Fruit fly (Drosophila melanogaster) whole organism, wandering third instar larva: Measurements from ENCODE around the gene CG32985.

Experiments used
- Abd-B ChIP-seq: fragments of >200 bp; optimal IDR thresholded peaks from 2 replicates; lab custom pipeline; 2017; ENCODE audit warnings: missing biosample characterization, missing genetic modification characterization
- CG9705 ChIP-seq: fragments of 200-800 bp; sonication (Bioruptor generic); optimal IDR thresholded peaks from 2 replicates; lab custom pipeline; 2018; ENCODE audit warnings: missing biosample characterization, mild to moderate bottlenecking, missing genetic modification characterization
- CrebA ChIP-seq: fragments of 200-800 bp; sonication (Bioruptor generic); optimal IDR thresholded peaks from 2 replicates; lab custom pipeline; 2016; ENCODE audit warnings: missing biosample characterization, mild to moderate bottlenecking, missing genetic modification characterization, borderline replicate concordance
- Dfd ChIP-seq: fragments of >200 bp; optimal IDR thresholded peaks from 2 replicates; lab custom pipeline; 2017; ENCODE audit warnings: missing biosample characterization, missing genetic modification characterization
- Dif ChIP-seq: fragments of 200-275, 200-300 bp; sonication (Bioruptor generic); optimal IDR thresholded peaks from 2 replicates; lab custom pipeline; 2018; ENCODE audit warnings: missing biosample characterization, missing genetic modification characterization; ENCODE audit not compliant: partially characterized antibody
- GATAd ChIP-seq: sonication (Bioruptor generic); optimal IDR thresholded peaks from 2 replicates; lab custom pipeline; 2016; ENCODE audit warnings: missing biosample characterization, missing genetic modification characterization
- HLH106 ChIP-seq: fragments of 200-800 bp; optimal IDR thresholded peaks from 3 replicates; lab custom pipeline; 2019; ENCODE audit warnings: missing biosample characterization, mild to moderate bottlenecking, missing genetic modification characterization, moderate library complexity
- Hnf4 ChIP-seq: fragments of 200-800 bp; sonication (Bioruptor generic); optimal IDR thresholded peaks from 2 replicates; lab custom pipeline; 2016; ENCODE audit warnings: missing biosample characterization, mild to moderate bottlenecking, missing genetic modification characterization
- Hr78 ChIP-seq: fragments of >200 bp; optimal IDR thresholded peaks from 2 replicates; lab custom pipeline; 2017; ENCODE audit warnings: missing biosample characterization, missing genetic modification characterization
- Hr83 ChIP-seq: fragments of 200-300 bp; sonication (Bioruptor generic); optimal IDR thresholded peaks from 2 replicates; lab custom pipeline; 2016; ENCODE audit warnings: missing biosample characterization, mild to moderate bottlenecking, missing genetic modification characterization, moderate library complexity; ENCODE audit not compliant: poor library complexity, severe bottlenecking
- Jra ChIP-seq: sonication (Bioruptor generic); optimal IDR thresholded peaks from 2 replicates; lab custom pipeline; 2016; ENCODE audit warnings: missing biosample characterization, missing genetic modification characterization
- Mio ChIP-seq: sonication (Bioruptor generic); optimal IDR thresholded peaks from 2 replicates; lab custom pipeline; 2016; ENCODE audit warnings: missing biosample characterization, missing genetic modification characterization
- Myc ChIP-seq: fragments of >200 bp; optimal IDR thresholded peaks from 2 replicates; lab custom pipeline; 2017
- N ChIP-seq: fragments of >200 bp; optimal IDR thresholded peaks from 2 replicates; lab custom pipeline; 2018; ENCODE audit warnings: missing biosample characterization, missing external identifiers, missing genetic modification characterization
- OdsH ChIP-seq: fragments of 200-800 bp; sonication (Bioruptor generic); optimal IDR thresholded peaks from 2 replicates; lab custom pipeline; 2016; ENCODE audit warnings: missing biosample characterization, mild to moderate bottlenecking, missing genetic modification characterization
- Rel ChIP-seq, 2 experiments: fragments of 200-800 bp; sonication (Bioruptor generic) in 1 of 2; optimal IDR thresholded peaks; 2 replicates in 1 of 2; 3 replicates in 1 of 2; lab custom pipeline; 2016 to 2019; ENCODE audit warnings: mild to moderate bottlenecking in 2 of 2, missing biosample characterization in 2 of 2, missing genetic modification characterization in 2 of 2, moderate library complexity in 1 of 2
- Sp1 ChIP-seq: fragments of 200-800 bp; sonication (Bioruptor generic); optimal IDR thresholded peaks from 3 replicates; lab custom pipeline; 2019; ENCODE audit warnings: missing biosample characterization, mild to moderate bottlenecking, missing genetic modification characterization, moderate library complexity
- Vsx2 ChIP-seq: fragments of 200-300, 225-300 bp; sonication (Bioruptor generic); optimal IDR thresholded peaks from 2 replicates; lab custom pipeline; 2018; ENCODE audit warnings: missing biosample characterization, missing genetic modification characterization; ENCODE audit not compliant: partially characterized antibody
- br ChIP-seq: fragments of 200-800 bp; sonication (Bioruptor generic); optimal IDR thresholded peaks from 2 replicates; lab custom pipeline; 2016; ENCODE audit warnings: missing biosample characterization, missing genetic modification characterization
- brk ChIP-seq: fragments of 200-800 bp; sonication (Bioruptor generic); optimal IDR thresholded peaks from 2 replicates; lab custom pipeline; 2016; ENCODE audit warnings: missing biosample characterization, mild to moderate bottlenecking, missing genetic modification characterization
- dl ChIP-seq, 2 experiments: fragments of 175-275, 200-275 bp in 1 of 2; fragments of 200-275 bp in 1 of 2; sonication (Bioruptor generic); optimal IDR thresholded peaks; lab custom pipeline; 2018; ENCODE audit warnings: mild to moderate bottlenecking in 2 of 2, missing biosample characterization in 2 of 2, missing genetic modification characterization in 2 of 2, moderate library complexity in 2 of 2; ENCODE audit not compliant: partially characterized antibody in 2 of 2, insufficient read depth in 1 of 2
- dmrt93B ChIP-seq: fragments of 200-800 bp; sonication (Bioruptor generic); optimal IDR thresholded peaks from 2 replicates; lab custom pipeline; 2018; ENCODE audit warnings: missing biosample characterization, mild to moderate bottlenecking, missing genetic modification characterization
- dsf ChIP-seq: sonication (Bioruptor generic); optimal IDR thresholded peaks from 2 replicates; lab custom pipeline; 2016; ENCODE audit warnings: missing biosample characterization, missing genetic modification characterization, borderline replicate concordance
- ey ChIP-seq: fragments of 200-800 bp; sonication (Bioruptor generic); optimal IDR thresholded peaks from 2 replicates; lab custom pipeline; 2016; ENCODE audit warnings: missing biosample characterization, missing genetic modification characterization
- foxo ChIP-seq, 2 experiments: fragments of 200-800 bp; sonication (Bioruptor generic); optimal IDR thresholded peaks; 2 replicates in 1 of 2; 3 replicates in 1 of 2; lab custom pipeline; 2016 to 2017; ENCODE audit warnings: missing biosample characterization in 2 of 2, missing genetic modification characterization in 2 of 2
- fru ChIP-seq: fragments of 200-800 bp; sonication (Bioruptor generic); optimal IDR thresholded peaks from 3 replicates; lab custom pipeline; 2016; ENCODE audit warnings: missing biosample characterization, mild to moderate bottlenecking, missing genetic modification characterization
- h ChIP-seq: fragments of 200-800 bp; sonication (Bioruptor generic); optimal IDR thresholded peaks from 3 replicates; lab custom pipeline; 2016; ENCODE audit warnings: missing biosample characterization, mild to moderate bottlenecking, missing genetic modification characterization
- psq ChIP-seq: fragments of 200-800 bp; sonication (Bioruptor generic); optimal IDR thresholded peaks from 3 replicates; lab custom pipeline; 2017; ENCODE audit warnings: missing biosample characterization, mild to moderate bottlenecking, missing genetic modification characterization, moderate library complexity
- rgr ChIP-seq: fragments of 200-800 bp; sonication (Bioruptor generic); optimal IDR thresholded peaks from 3 replicates; lab custom pipeline; 2016; ENCODE audit warnings: missing biosample characterization, mild to moderate bottlenecking, missing genetic modification characterization
- sage ChIP-seq: fragments of 200-800 bp; sonication (Bioruptor generic); optimal IDR thresholded peaks from 2 replicates; lab custom pipeline; 2016; ENCODE audit warnings: missing biosample characterization, mild to moderate bottlenecking, missing genetic modification characterization
- sv ChIP-seq: fragments of 200-800 bp; sonication (Bioruptor generic); optimal IDR thresholded peaks from 3 replicates; lab custom pipeline; 2016; ENCODE audit warnings: missing biosample characterization, missing genetic modification characterization
- tai ChIP-seq: sonication (Bioruptor generic); optimal IDR thresholded peaks from 2 replicates; lab custom pipeline; 2016; ENCODE audit warnings: missing biosample characterization, missing genetic modification characterization
- woc ChIP-seq: sonication (Bioruptor generic); optimal IDR thresholded peaks from 2 replicates; lab custom pipeline; 2016; ENCODE audit warnings: missing biosample characterization, mild to moderate bottlenecking, missing genetic modification characterization

Gene CG32985

dm6 chr2L:8997285-8997684 lies 35.0 kb downstream of the CG32985 start, which contains the start of the genes alien and CG18661:
TSS of gene alien (minus strand) at chr2L:8997379.
TSS of gene CG18661 (plus strand) at chr2L:8997605.
- no peak for TF ChIP-seq N (GFP tag; lab: Kevin White, UChicago)
- TF ChIP-seq rgr (GFP tag; lab: Kevin White, UChicago) = peak; percentile 62
- TF ChIP-seq sage = no peak
- TF ChIP-seq Dfd (GFP tag; lab: Kevin White, UChicago) = no peak
- peak; percentile 73 for TF ChIP-seq woc (GFP tag; lab: Kevin White, UChicago)
- no peak for TF ChIP-seq Mio (GFP tag; lab: Kevin White, UChicago)
- peak; percentile 73 for TF ChIP-seq psq
- no peak for TF ChIP-seq Abd-B (GFP tag; lab: Kevin White, UChicago)
- TF ChIP-seq br = peak; percentile 44
- TF ChIP-seq Hnf4 (GFP tag; lab: Kevin White, UChicago) = peak; percentile 82
- peak; percentile 56 for TF ChIP-seq CG9705 (GFP tag; lab: Kevin White, UChicago)
- no peak for TF ChIP-seq Hr78
- peak; percentile 15 for TF ChIP-seq Myc (lab: Kevin White, UChicago)
- peak; percentile 7 to 94 for TF ChIP-seq foxo (GFP tag; optimal IDR thresholded peaks at IDR 0.05; lab: Kevin White, UChicago)
- TF ChIP-seq brk = peak; percentile 84
- peak; percentile 70 for TF ChIP-seq dmrt93B (GFP tag; lab: Kevin White, UChicago)
- peak; percentile 75 for TF ChIP-seq sv (GFP tag; lab: Kevin White, UChicago)
- TF ChIP-seq dsf (GFP tag; lab: Kevin White, UChicago) = peak; percentile 20
- TF ChIP-seq Dif (GFP tag; lab: Kevin White, UChicago) = no peak
- TF ChIP-seq Sp1 = peak; percentile 60
- TF ChIP-seq h (GFP tag; lab: Kevin White, UChicago) = peak; percentile 56
- peak; percentile 75 for TF ChIP-seq GATAd
- TF ChIP-seq tai (GFP tag; lab: Kevin White, UChicago) = peak; percentile 83
- peak; percentile 53 for TF ChIP-seq Hr83 (GFP tag; lab: Kevin White, UChicago)
- TF ChIP-seq ey (GFP tag; lab: Kevin White, UChicago) = peak; percentile 94
- peak; percentile 66 for TF ChIP-seq Jra (GFP tag; lab: Kevin White, UChicago)
- peak; percentile 78 for TF ChIP-seq HLH106 (tag; lab: Kevin White, UChicago)
- TF ChIP-seq OdsH (GFP tag; lab: Kevin White, UChicago) = peak; percentile 51
- no peak for TF ChIP-seq dl (GFP tag; optimal IDR thresholded peaks at IDR 0.05; lab: Kevin White, UChicago; ENCODE audit: insufficient read depth in 1 of 2, partially characterized antibody in 2 of 2)
- TF ChIP-seq fru = peak; percentile 91

- TF ChIP-seq OdsH (GFP tag; lab: Kevin White, UChicago) = no peak
- no peak for TF ChIP-seq Hnf4 (GFP tag; lab: Kevin White, UChicago)
Measured at dm6 chr2L:8998237-8998636, 35.9 kb downstream of the CG32985 start, which contains the start of gene Try29F. TSS of gene Try29F (plus strand) at chr2L:8998537.

- peak; percentile 10 for TF ChIP-seq rgr (GFP tag; lab: Kevin White, UChicago)
- peak; percentile 40 for TF ChIP-seq Sp1
- no peak for TF ChIP-seq CG9705 (GFP tag; lab: Kevin White, UChicago)
- TF ChIP-seq Rel (GFP tag; optimal IDR thresholded peaks at IDR 0.05; lab: Kevin White, UChicago) = no peak
- TF ChIP-seq Rel (tag; optimal IDR thresholded peaks at IDR 0.05; lab: Kevin White, UChicago) = peak; percentile 98
- peak; percentile 78 for TF ChIP-seq CrebA
Measured at dm6 chr2L:9010267-9010666, 47.9 kb downstream of the CG32985 start, which contains the start of gene CG9568. TSS of gene CG9568 (plus strand) at chr2L:9010583.

- TF ChIP-seq Vsx2 = no peak
- no peak for TF ChIP-seq Hnf4 (GFP tag; lab: Kevin White, UChicago)
- TF ChIP-seq rgr (GFP tag; lab: Kevin White, UChicago) = peak; percentile 7
- no peak for TF ChIP-seq foxo (GFP tag; optimal IDR thresholded peaks at IDR 0.05; lab: Kevin White, UChicago)
- TF ChIP-seq tai (GFP tag; lab: Kevin White, UChicago) = no peak
- TF ChIP-seq OdsH (GFP tag; lab: Kevin White, UChicago) = no peak
- no peak for TF ChIP-seq Rel (GFP tag; optimal IDR thresholded peaks at IDR 0.05; lab: Kevin White, UChicago)
- peak; percentile 96 for TF ChIP-seq Rel (tag; optimal IDR thresholded peaks at IDR 0.05; lab: Kevin White, UChicago)
- TF ChIP-seq CrebA = peak; percentile 20
- TF ChIP-seq N (GFP tag; lab: Kevin White, UChicago) = no peak
- TF ChIP-seq brk = no peak
- TF ChIP-seq fru = peak; percentile 0
- no peak for TF ChIP-seq ey (GFP tag; lab: Kevin White, UChicago)
- TF ChIP-seq br = no peak
Measured at dm6 chr2L:9011543-9012238, 49.4 kb downstream of the CG32985 start, which contains the start of gene CG13102. TSS of gene CG13102 (plus strand) at chr2L:9012188.
